Fruit fly (Drosophila melanogaster) Kc167 (cell line): ENCODE measurements around the gene CG7966.

Experiments used
- Sin3A ChIP-seq: fragments of >200 bp; optimal IDR thresholded peaks from 2 replicates; lab custom pipeline; 2018; ENCODE audit warnings: missing external identifiers
- h ChIP-seq: fragments of >200 bp; optimal IDR thresholded peaks from 3 replicates; lab custom pipeline; 2018; ENCODE audit warnings: missing external identifiers
- insv ChIP-seq: fragments of >200 bp; optimal IDR thresholded peaks from 3 replicates; lab custom pipeline; 2018; ENCODE audit warnings: missing external identifiers
- psq ChIP-seq: fragments of >200 bp; optimal IDR thresholded peaks from 2 replicates; lab custom pipeline; 2017; ENCODE audit warnings: missing external identifiers

DNA sequence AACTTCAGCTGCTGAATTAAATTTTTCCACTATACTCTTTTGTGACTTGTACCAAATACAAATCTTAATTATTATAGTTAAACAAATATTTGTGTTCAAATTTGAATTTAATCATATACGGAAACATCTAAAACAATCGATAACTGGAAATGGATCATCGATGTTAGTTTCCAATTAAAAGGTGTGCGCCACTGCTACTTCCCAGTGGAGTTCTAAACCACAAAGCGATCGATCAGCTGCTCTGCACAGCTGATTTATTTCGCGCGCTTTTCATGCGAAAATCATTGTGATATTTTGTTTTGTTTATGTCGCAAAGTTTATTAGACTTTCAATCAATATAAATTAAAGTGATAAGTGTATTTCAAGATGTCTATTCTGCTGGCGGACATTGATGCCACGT is 37.1 kb upstream of the CG7966 start, which contains the start of gene timeout:
- TF ChIP-seq Sin3A (lab: Kevin White, UChicago) (no peak), insv (lab: Kevin White, UChicago) (no peak), psq (no peak), h (lab: Kevin White, UChicago) (no peak)
